Worm (Caenorhabditis elegans): Measurements from ENCODE around the gene Y97E10AR.4.

Gene Y97E10AR.4

ce11 chrV:8035947-8036346, 25.9 kb upstream of the Y97E10AR.4 start, which contains the start of gene ZC513.14:
ZC513.14 (minus strand) TSS chrV:8036047.
- no peak for TF ChIP-seq ZK546.5 (tag; optimal IDR thresholded peaks at IDR 0.05)

ce11 chrV:8034811-8035210, 24.8 kb upstream of the Y97E10AR.4 start, which contains the start of gene algn-12:
algn-12 (plus strand) TSS chrV:8035111.
- TF ChIP-seq tbx-2 (tag; optimal IDR thresholded peaks at IDR 0.05), result no peak
- no peak for TF ChIP-seq ztf-4 (tag; optimal IDR thresholded peaks at IDR 0.05)
- TF ChIP-seq elt-1 (tag; optimal IDR thresholded peaks at IDR 0.05), result no peak
- no peak for TF ChIP-seq ceh-16 (tag; optimal IDR thresholded peaks at IDR 0.05)
- no peak for TF ChIP-seq egl-5 (tag; optimal IDR thresholded peaks at IDR 0.05)
- no peak for TF ChIP-seq R02D3.7 (tag; optimal IDR thresholded peaks at IDR 0.05)
- no peak for TF ChIP-seq elt-3 (tag; optimal IDR thresholded peaks at IDR 0.05)
- TF ChIP-seq skn-1 (tag; optimal IDR thresholded peaks at IDR 0.05), result no peak
- TF ChIP-seq aly-2 (tag; optimal IDR thresholded peaks at IDR 0.05), result no peak
- TF ChIP-seq nfya-1 (tag; optimal IDR thresholded peaks at IDR 0.05; ENCODE audit: insufficient read depth), result no peak
- TF ChIP-seq ceh-9 (tag; optimal IDR thresholded peaks at IDR 0.05), result no peak
- no peak for TF ChIP-seq lsy-12 (tag; optimal IDR thresholded peaks at IDR 0.05)
- no peak for TF ChIP-seq snpc-4 (tag; optimal IDR thresholded peaks at IDR 0.05)
- no peak for TF ChIP-seq pha-4 (tag; optimal IDR thresholded peaks at IDR 0.05)

DNA sequence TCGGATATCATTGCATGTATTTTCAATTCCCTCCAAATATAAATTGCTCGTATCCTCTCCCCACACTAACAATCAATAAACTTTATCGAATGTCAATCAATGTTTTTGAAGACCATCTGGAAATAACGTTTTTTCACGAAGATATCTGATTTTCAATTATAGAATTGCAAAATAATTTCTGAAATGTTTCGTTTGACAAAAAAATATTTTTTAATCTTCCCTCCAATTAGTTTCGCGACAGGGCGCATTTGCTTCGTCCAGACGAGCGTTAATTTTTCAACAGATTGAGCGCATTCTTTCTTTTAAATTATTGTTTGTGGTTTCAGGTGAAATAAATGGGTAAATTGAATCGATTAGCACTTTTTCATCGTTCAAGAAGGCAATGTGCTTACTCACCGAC, 21.1 kb upstream of the Y97E10AR.4 start, which contains the start of gene vars-1:
Gene vars-1, plus strand, starts transcription at position 291 of the 400 bp plus-strand sequence.
- TF ChIP-seq egl-5 (tag; optimal IDR thresholded peaks at IDR 0.05), result no peak
- TF ChIP-seq tbx-2 (tag; optimal IDR thresholded peaks at IDR 0.05), result no peak
- peak; percentile 57 for TF ChIP-seq nfya-1 (tag; optimal IDR thresholded peaks at IDR 0.05; ENCODE audit: insufficient read depth)
- peak; percentile 13 for TF ChIP-seq elt-2 (tag; optimal IDR thresholded peaks at IDR 0.05)
- peak; percentile 28 for TF ChIP-seq R02D3.7 (tag; optimal IDR thresholded peaks at IDR 0.05)
- TF ChIP-seq nhr-23 (tag; optimal IDR thresholded peaks at IDR 0.05), result peak; percentile 57
- no peak for TF ChIP-seq lsy-12 (tag; optimal IDR thresholded peaks at IDR 0.05)
- peak; percentile 67 for TF ChIP-seq lin-15B (tag; optimal IDR thresholded peaks at IDR 0.05)

DNA sequence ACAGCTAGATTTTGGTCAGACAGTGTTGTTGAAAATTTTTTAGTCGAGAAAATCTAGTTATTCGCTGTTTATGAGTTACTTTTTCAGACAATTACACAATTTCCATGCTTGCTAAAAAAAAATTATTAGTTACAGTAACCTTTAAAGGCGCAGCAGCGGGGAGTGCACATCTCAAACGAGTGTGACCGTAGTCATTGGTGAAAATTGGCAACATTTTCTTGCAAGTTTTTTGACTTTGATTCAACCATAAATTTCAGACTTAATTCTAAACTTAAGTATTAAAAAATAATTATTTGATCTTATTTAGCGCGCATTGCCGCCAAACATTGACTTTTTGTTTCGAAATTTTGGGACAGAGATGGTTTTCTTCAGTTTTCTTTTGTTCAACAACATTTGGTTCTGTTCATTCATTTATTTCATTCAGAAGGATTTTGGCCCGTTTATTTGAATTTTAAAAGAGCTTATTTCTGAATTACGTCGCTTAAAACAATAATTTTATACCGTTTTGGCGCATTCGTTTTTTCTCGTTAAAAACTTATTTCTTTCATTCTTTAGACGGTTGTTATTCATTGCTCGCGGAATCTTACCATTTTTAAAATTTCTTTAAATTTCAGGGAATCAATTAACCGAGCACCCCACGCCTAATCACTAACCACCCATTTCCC, 18.9 kb upstream of the Y97E10AR.4 start, which contains the start of gene oma-2:
Gene oma-2, plus strand, starts transcription at position 615 of the 665 bp plus-strand sequence.
- TF ChIP-seq nhr-43 (tag; optimal IDR thresholded peaks at IDR 0.05; ENCODE audit: poor library complexity, severe bottlenecking) (peak; percentile 57), ZK546.5 (tag; optimal IDR thresholded peaks at IDR 0.05) (no peak), nhr-237 (tag; optimal IDR thresholded peaks at IDR 0.05) (no peak), nhr-76 (tag; optimal IDR thresholded peaks at IDR 0.05) (no peak), nhr-28 (tag; optimal IDR thresholded peaks at IDR 0.05) (no peak), elt-2 (tag; optimal IDR thresholded peaks at IDR 0.05) (no peak)

DNA sequence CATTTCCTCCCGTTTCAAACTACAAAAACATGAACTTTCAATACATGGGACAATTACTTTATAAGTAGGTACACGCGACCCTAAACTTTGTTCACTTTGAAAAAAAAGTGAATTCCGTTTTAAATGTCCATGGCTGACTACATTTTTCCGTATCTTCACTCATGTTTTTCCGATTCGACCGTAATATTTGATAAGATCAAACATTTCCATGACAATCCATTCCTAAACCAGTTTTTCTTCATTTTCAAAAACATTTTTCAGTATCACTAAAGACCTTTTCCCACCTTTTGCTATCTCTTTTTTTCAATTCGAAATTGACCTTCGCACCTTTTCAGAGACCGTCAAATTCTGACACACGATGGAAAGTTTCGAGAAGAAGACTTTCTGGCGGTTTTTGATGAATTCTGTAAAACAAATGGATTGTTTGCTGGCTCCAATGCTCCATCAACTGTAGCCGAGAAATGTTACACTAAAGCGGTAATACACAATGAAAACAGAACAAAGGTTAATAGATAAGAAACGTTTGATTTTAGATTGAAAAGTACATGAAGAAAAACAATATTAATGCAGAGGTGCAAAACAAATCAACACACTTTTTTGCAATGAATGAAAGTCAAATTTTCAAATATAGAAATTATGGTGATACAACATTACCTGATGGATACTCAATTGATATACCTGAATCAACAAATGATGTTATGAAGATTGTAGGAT, 17.6 kb upstream of the Y97E10AR.4 start:
- no peak for TF ChIP-seq ztf-4 (tag; optimal IDR thresholded peaks at IDR 0.05)
- peak; percentile 16 for TF ChIP-seq elt-1 (tag; optimal IDR thresholded peaks at IDR 0.05)
- TF ChIP-seq nhr-25 (tag; optimal IDR thresholded peaks at IDR 0.05), result no peak
- TF ChIP-seq nfya-1 (tag; optimal IDR thresholded peaks at IDR 0.05; ENCODE audit: insufficient read depth), result no peak
- no peak for TF ChIP-seq skn-1 (tag; optimal IDR thresholded peaks at IDR 0.05)
- TF ChIP-seq nhr-23 (tag; optimal IDR thresholded peaks at IDR 0.05), result no peak
- peak; percentile 21 for TF ChIP-seq nhr-43 (tag; optimal IDR thresholded peaks at IDR 0.05; ENCODE audit: poor library complexity, severe bottlenecking)
- TF ChIP-seq elt-2 (tag; optimal IDR thresholded peaks at IDR 0.05), result no peak
- no peak for TF ChIP-seq nhr-237 (tag; optimal IDR thresholded peaks at IDR 0.05)
- TF ChIP-seq fkh-2 (tag; optimal IDR thresholded peaks at IDR 0.05), result no peak
- no peak for TF ChIP-seq jun-1 (tag; optimal IDR thresholded peaks at IDR 0.05)
- TF ChIP-seq eor-1 (tag; optimal IDR thresholded peaks at IDR 0.05), result no peak
- peak in 1 of 3 experiments; percentile 78 for TF ChIP-seq elt-3 (tag; optimal IDR thresholded peaks at IDR 0.05)
- no peak for TF ChIP-seq lin-39 (tag; optimal IDR thresholded peaks at IDR 0.05)
- no peak for TF ChIP-seq tbx-2 (tag; optimal IDR thresholded peaks at IDR 0.05)
- no peak for TF ChIP-seq sea-2 (GFP tag; optimal IDR thresholded peaks at IDR 0.05)
- no peak for TF ChIP-seq unc-39 (tag; optimal IDR thresholded peaks at IDR 0.05)

Data from whole organism, L3 larva.